Fruit fly (Drosophila melanogaster) whole organism, embryonic: Measurements from ENCODE around the gene Dhc62B.

ENCODE experiments used
- CG12942 ChIP-seq: fragments of 200-800 bp; sonication (Bioruptor generic); optimal IDR thresholded peaks from 3 replicates; lab custom pipeline; 2016; ENCODE audit warnings: missing biosample characterization, missing genetic modification characterization
- Hr3 ChIP-seq: fragments of 200-800 bp; sonication (Bioruptor generic); optimal IDR thresholded peaks from 3 replicates; lab custom pipeline; 2016; ENCODE audit warnings: missing biosample characterization, missing genetic modification characterization
- Lim3 ChIP-seq: fragments of 200-800 bp; sonication (Bioruptor generic); IDR thresholded peaks from 2 replicates; pipeline ENCODE4 v1.3.6; 2022; ENCODE audit warnings: missing biosample characterization, missing genetic modification characterization
- Nf-YA ChIP-seq: fragments of 200-800 bp; sonication (Bioruptor generic); IDR thresholded peaks from 2 replicates; pipeline ENCODE4 v1.3.6; 2022; ENCODE audit warnings: missing biosample characterization, missing genetic modification characterization
- PHDP ChIP-seq: fragments of 200-800 bp; sonication (Bioruptor generic); optimal IDR thresholded peaks from 3 replicates; lab custom pipeline; 2018; ENCODE audit warnings: missing biosample characterization, mild to moderate bottlenecking, missing genetic modification characterization, moderate library complexity
- Tbp ChIP-seq: fragments of >200 bp; optimal IDR thresholded peaks from 2 replicates; lab custom pipeline; 2018; ENCODE audit warnings: missing biosample characterization, missing genetic modification characterization

DNA sequence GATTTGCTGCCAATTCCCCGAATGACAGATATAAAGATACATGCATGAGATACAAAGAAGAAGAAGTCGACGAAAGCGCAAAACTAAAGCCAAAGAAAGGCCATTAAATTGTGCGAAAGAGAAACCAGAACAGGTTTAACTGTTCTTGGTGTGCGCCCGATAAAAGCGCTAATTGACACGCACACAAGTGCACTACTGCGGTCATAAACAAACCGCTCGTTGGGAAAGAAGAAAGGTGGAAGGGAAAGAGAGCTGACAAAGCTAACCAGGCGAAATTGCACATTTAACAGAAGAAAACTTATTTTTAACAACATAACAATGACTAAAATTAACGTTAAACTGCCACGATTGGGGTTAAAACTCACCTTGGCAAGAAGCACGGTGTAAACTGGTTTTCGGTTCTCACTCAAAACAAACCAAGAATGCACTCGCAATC lies 41.4 kb downstream of the Dhc62B start:
- TF ChIP-seq Hr3 (GFP tag; lab: Kevin White, UChicago): no peak
- no peak for TF ChIP-seq Nf-YA
- no peak for TF ChIP-seq PHDP (tag; lab: Kevin White, UChicago)
- TF ChIP-seq Tbp (GFP tag; lab: Kevin White, UChicago): no peak
- no peak for TF ChIP-seq Lim3 (GFP tag; lab: Robert Waterston, UW)
- no peak for TF ChIP-seq CG12942 (GFP tag; lab: Kevin White, UChicago)
